Worm (Caenorhabditis elegans) whole organism, late embryonic: ENCODE data around the gene Y46G5A.20.
A peak's percentile ranks its signal among the peaks of the same experiment; 100 is the strongest.

Experiments used
- C38D4.7 ChIP-seq: fragments of 200-800 bp; sonication (Bioruptor generic); optimal IDR thresholded peaks from 2 replicates; lab custom pipeline; 2018; ENCODE audit warnings: mild to moderate bottlenecking, missing genetic modification characterization, moderate library complexity, missing compliant biosample characterization
- F13H6.1 ChIP-seq: sonication (generic microtip); optimal IDR thresholded peaks from 2 replicates; lab custom pipeline; 2016; ENCODE audit warnings: missing genetic modification characterization, missing compliant biosample characterization
- K09A11.1 ChIP-seq: sonication (generic microtip); optimal IDR thresholded peaks from 2 replicates; lab custom pipeline; 2017; ENCODE audit warnings: antibody characterized with exemption, mild to moderate bottlenecking, missing genetic modification characterization, missing compliant biosample characterization; ENCODE audit not compliant: insufficient read depth
- ceh-14 ChIP-seq: sonication (generic microtip); optimal IDR thresholded peaks from 2 replicates; lab custom pipeline; 2016; ENCODE audit warnings: missing genotype, missing genetic modification characterization, missing compliant biosample characterization
- ceh-18 ChIP-seq: sonication (generic microtip); optimal IDR thresholded peaks from 2 replicates; lab custom pipeline; 2016; ENCODE audit warnings: missing genetic modification characterization, missing compliant biosample characterization
- ceh-2 ChIP-seq: sonication (generic microtip); optimal IDR thresholded peaks from 2 replicates; lab custom pipeline; 2016; ENCODE audit warnings: missing genotype, missing genetic modification characterization, missing compliant biosample characterization
- ceh-24 ChIP-seq: sonication (generic microtip); optimal IDR thresholded peaks from 2 replicates; lab custom pipeline; 2016; ENCODE audit warnings: mild to moderate bottlenecking, missing genetic modification characterization, missing compliant biosample characterization
- ceh-45 ChIP-seq: fragments of 200-800 bp; sonication (Bioruptor generic); IDR thresholded peaks from 2 replicates; pipeline ENCODE4 v1.3.6; 2022; ENCODE audit warnings: missing genetic modification reagents, missing genetic modification characterization, missing compliant biosample characterization
- ceh-9 ChIP-seq: sonication (generic microtip); optimal IDR thresholded peaks from 2 replicates; lab custom pipeline; 2016; ENCODE audit warnings: mild to moderate bottlenecking, missing genetic modification characterization, inconsistent platforms, missing compliant biosample characterization
- che-1 ChIP-seq: sonication (generic microtip); optimal IDR thresholded peaks from 2 replicates; lab custom pipeline; 2016; ENCODE audit warnings: mild to moderate bottlenecking, missing genetic modification characterization, missing compliant biosample characterization
- fax-1 ChIP-seq: sonication (generic microtip); optimal IDR thresholded peaks from 2 replicates; lab custom pipeline; 2016; ENCODE audit warnings: missing genotype, missing genetic modification characterization, missing compliant biosample characterization
- gmeb-2 ChIP-seq: sonication (generic microtip); optimal IDR thresholded peaks from 2 replicates; lab custom pipeline; 2016; ENCODE audit warnings: missing genetic modification characterization, inconsistent platforms, missing compliant biosample characterization
- hlh-13 ChIP-seq: fragments of 200-800 bp; sonication (Bioruptor generic); optimal IDR thresholded peaks from 2 replicates; lab custom pipeline; 2018; ENCODE audit warnings: mild to moderate bottlenecking, missing genetic modification characterization, missing compliant biosample characterization
- hlh-15 ChIP-seq: sonication (generic microtip); optimal IDR thresholded peaks from 2 replicates; lab custom pipeline; 2016; ENCODE audit warnings: missing genetic modification characterization, missing compliant biosample characterization
- hlh-6 ChIP-seq: sonication (generic microtip); optimal IDR thresholded peaks from 2 replicates; lab custom pipeline; 2016; ENCODE audit warnings: missing genotype, missing genetic modification characterization, missing compliant biosample characterization
- hlh-8 ChIP-seq: sonication (generic microtip); optimal IDR thresholded peaks from 2 replicates; lab custom pipeline; 2016; ENCODE audit warnings: missing genotype, missing genetic modification characterization, missing compliant biosample characterization
- mec-3 ChIP-seq: sonication (generic microtip); optimal IDR thresholded peaks from 2 replicates; lab custom pipeline; 2016; ENCODE audit warnings: borderline replicate concordance, missing genetic modification characterization, missing compliant biosample characterization
- nfya-1 ChIP-seq: sonication (generic microtip); optimal IDR thresholded peaks from 2 replicates; lab custom pipeline; 2017; ENCODE audit warnings: missing genetic modification characterization, mild to moderate bottlenecking, missing compliant biosample characterization, antibody characterized with exemption, moderate library complexity
- npax-4 ChIP-seq: sonication (generic microtip); optimal IDR thresholded peaks from 2 replicates; lab custom pipeline; 2016; ENCODE audit warnings: missing genetic modification characterization, missing compliant biosample characterization
- pag-3 ChIP-seq: sonication (generic microtip); optimal IDR thresholded peaks from 2 replicates; lab custom pipeline; 2016; ENCODE audit warnings: missing compliant biosample characterization, missing genetic modification characterization, borderline replicate concordance
- pat-9 ChIP-seq: fragments of 200-800 bp; sonication (Bioruptor generic); optimal IDR thresholded peaks from 2 replicates; lab custom pipeline; 2018; ENCODE audit warnings: mild to moderate bottlenecking, missing genetic modification characterization, moderate library complexity, missing compliant biosample characterization
- pha-2 ChIP-seq: sonication (generic microtip); optimal IDR thresholded peaks from 2 replicates; lab custom pipeline; 2017; ENCODE audit warnings: mild to moderate bottlenecking, missing genetic modification characterization, missing compliant biosample characterization
- ref-2 ChIP-seq: sonication (generic microtip); optimal IDR thresholded peaks from 2 replicates; lab custom pipeline; 2016; ENCODE audit warnings: missing genetic modification characterization, missing compliant biosample characterization
- sdc-2 ChIP-seq: sonication (generic microtip); optimal IDR thresholded peaks from 2 replicates; lab custom pipeline; 2016; ENCODE audit warnings: missing genotype, missing genetic modification characterization, missing compliant biosample characterization
- sox-2 ChIP-seq: fragments of 200-800 bp; sonication (Bioruptor generic); IDR thresholded peaks from 2 replicates; pipeline ENCODE4 v1.3.6; 2022; ENCODE audit warnings: missing genetic modification reagents, missing genetic modification characterization, missing compliant biosample characterization
- sox-4 ChIP-seq: sonication (generic microtip); optimal IDR thresholded peaks from 2 replicates; lab custom pipeline; 2017; ENCODE audit warnings: mild to moderate bottlenecking, missing genetic modification characterization, inconsistent platforms, missing compliant biosample characterization
- tbx-7 ChIP-seq: sonication (generic microtip); optimal IDR thresholded peaks from 2 replicates; lab custom pipeline; 2016; ENCODE audit warnings: missing genotype, missing genetic modification characterization, missing compliant biosample characterization
- unc-3 ChIP-seq, 2 experiments: fragments of 200-800 bp in 1 of 2; sonication (Bioruptor generic) in 1 of 2; sonication (generic microtip) in 1 of 2; conservative IDR thresholded peaks in 1 of 2; optimal IDR thresholded peaks in 1 of 2; 2 replicates each; pipeline versions ENCODE4 v1.3.6 to Lab custom; 2016 to 2022; ENCODE audit warnings: missing compliant biosample characterization in 2 of 2, missing genetic modification characterization in 2 of 2, missing genetic modification reagents in 1 of 2
- unc-86 ChIP-seq: sonication (generic microtip); optimal IDR thresholded peaks from 2 replicates; lab custom pipeline; 2016; ENCODE audit warnings: missing genetic modification characterization, missing compliant biosample characterization

Gene Y46G5A.20

ce11 chrII:12785391-12785790, 25.4 kb upstream of the Y46G5A.20 start, which contains the start of gene Y46G5A.15:
Y46G5A.15 (minus strand) TSS chrII:12785416.
- TF ChIP-seq ceh-9 (no peak), sdc-2 (tag; lab: Kevin White, UChicago) (no peak), pag-3 (no peak), gmeb-2 (tag; lab: Kevin White, UChicago) (no peak), ref-2 (no peak), K09A11.1 (tag; lab: Kevin White, UChicago) (no peak), ceh-45 (GFP tag; lab: Robert Waterston, UW) (no peak), F13H6.1 (tag; lab: Kevin White, UChicago) (no peak), hlh-13 (no peak), ceh-14 (tag; lab: Kevin White, UChicago) (no peak), tbx-7 (tag; lab: Kevin White, UChicago) (no peak), pat-9 (tag; lab: Kevin White, UChicago) (no peak)

ce11 chrII:12787831-12788248, 23.0 kb upstream of the Y46G5A.20 start, which contains the start of gene alkb-7:
alkb-7 (minus strand) TSS chrII:12788153.
- TF ChIP-seq fax-1 (tag; lab: Kevin White, UChicago) (no peak), hlh-6 (peak; percentile 30), C38D4.7 (GFP tag; lab: Kevin White, UChicago) (peak; percentile 29), sox-4 (tag; lab: Kevin White, UChicago) (no peak)

ce11 chrII:12789497-12789896, 21.3 kb upstream of the Y46G5A.20 start:
- TF ChIP-seq hlh-6 (peak; percentile 28), che-1 (tag; lab: Kevin White, UChicago) (no peak)

- TF ChIP-seq che-1 (tag; lab: Kevin White, UChicago) (no peak), nfya-1 (tag; lab: Kevin White, UChicago) (peak; percentile 97)
Observed at ce11 chrII:12790392-12790791, 20.4 kb upstream of the Y46G5A.20 start.

ce11 chrII:12795188-12795587, 15.6 kb upstream of the Y46G5A.20 start:
- TF ChIP-seq ceh-24 (tag; lab: Kevin White, UChicago) (no peak), sox-2 (GFP tag; lab: Robert Waterston, UW) (no peak), npax-4 (tag; lab: Kevin White, UChicago) (no peak), ceh-18 (no peak), sox-4 (tag; lab: Kevin White, UChicago) (no peak), ceh-2 (tag; lab: Kevin White, UChicago) (no peak), pha-2 (tag; lab: Kevin White, UChicago) (no peak), hlh-6 (peak; percentile 20)

- no peak for TF ChIP-seq unc-86 (tag; lab: Kevin White, UChicago)
- no peak for TF ChIP-seq hlh-15 (tag; lab: Kevin White, UChicago)
- no peak for TF ChIP-seq unc-3 (GFP tag; conservative IDR thresholded peaks at IDR 0.05; lab: Robert Waterston, UW)
- TF ChIP-seq unc-3 (tag; optimal IDR thresholded peaks at IDR 0.05; lab: Kevin White, UChicago): no peak
- TF ChIP-seq mec-3: no peak
- no peak for TF ChIP-seq ceh-45 (GFP tag; lab: Robert Waterston, UW)
- TF ChIP-seq fax-1 (tag; lab: Kevin White, UChicago): no peak
- no peak for TF ChIP-seq hlh-8
Observed at ce11 chrII:12796040-12796502, 14.7 kb upstream of the Y46G5A.20 start, which contains the start of gene cpt-1. cpt-1 (minus strand) TSS chrII:12796452.
